Worm (Caenorhabditis elegans): Measurements from ENCODE around the gene fbxb-103.

- TF ChIP-seq snpc-4 (tag; optimal IDR thresholded peaks at IDR 0.05) = no peak
- TF ChIP-seq elt-1 (tag; optimal IDR thresholded peaks at IDR 0.05; ENCODE audit: borderline replicate concordance, insufficient read depth) = no peak
- no peak for TF ChIP-seq unc-62 (GFP tag; optimal IDR thresholded peaks at IDR 0.05)
- no peak for TF ChIP-seq lsy-2 (tag; optimal IDR thresholded peaks at IDR 0.05)
- no peak for TF ChIP-seq mab-5 (tag; optimal IDR thresholded peaks at IDR 0.05)
- TF ChIP-seq unc-39 (tag; optimal IDR thresholded peaks at IDR 0.05) = no peak
- no peak for TF ChIP-seq elt-3 (tag; optimal IDR thresholded peaks at IDR 0.05)
These were observed 12.2 kb upstream of the fbxb-103 start, which contains the start of gene F53C3.7 for ce11 chrII:3894755-3895154.
